Fruit fly (Drosophila melanogaster) whole organism, prepupa: Measurements from ENCODE around the gene Hr38.

Experiments used
- CG16779 ChIP-seq: fragments of 200-800 bp; sonication (Bioruptor generic); optimal IDR thresholded peaks from 3 replicates; lab custom pipeline; 2017; ENCODE audit warnings: missing biosample characterization, mild to moderate bottlenecking, missing genetic modification characterization
- CG32006 ChIP-seq: fragments of 200-800 bp; sonication (Bioruptor generic); optimal IDR thresholded peaks from 3 replicates; lab custom pipeline; 2017; ENCODE audit warnings: missing biosample characterization, mild to moderate bottlenecking, missing genetic modification characterization
- CG6163 ChIP-seq: fragments of 200-800 bp; sonication (Bioruptor generic); IDR thresholded peaks from 3 replicates; pipeline ENCODE4 v1.3.6; 2022; ENCODE audit warnings: missing biosample characterization, missing genetic modification characterization
- CG6854 ChIP-seq: fragments of 200-800 bp; sonication (Bioruptor generic); optimal IDR thresholded peaks from 2 replicates; lab custom pipeline; 2017; ENCODE audit warnings: missing biosample characterization, mild to moderate bottlenecking, missing genetic modification characterization
- Gug ChIP-seq: fragments of 200-800 bp; sonication (Bioruptor generic); IDR thresholded peaks from 2 replicates; pipeline ENCODE4 v1.3.6; 2022; ENCODE audit warnings: missing biosample characterization, missing genetic modification characterization
- Met ChIP-seq: fragments of 200-800 bp; sonication (Bioruptor generic); optimal IDR thresholded peaks from 3 replicates; lab custom pipeline; 2016; ENCODE audit warnings: missing biosample characterization, missing genetic modification characterization
- svp ChIP-seq: fragments of 200-800 bp; sonication (Bioruptor generic); peaks from one replicate; lab custom pipeline; 2016; ENCODE audit warnings: missing biosample characterization, missing genetic modification characterization
- vri ChIP-seq: fragments of 200-800 bp; sonication (Bioruptor generic); optimal IDR thresholded peaks from 3 replicates; lab custom pipeline; 2016; ENCODE audit warnings: missing biosample characterization, mild to moderate bottlenecking, missing genetic modification characterization

- TF ChIP-seq CG6854 (GFP tag; lab: Kevin White, UChicago) (no peak), CG32006 (GFP tag; lab: Kevin White, UChicago) (no peak), vri (GFP tag; lab: Kevin White, UChicago) (no peak), Gug (GFP tag; lab: Robert Waterston, UW) (no peak), CG16779 (tag; lab: Kevin White, UChicago) (no peak), svp (GFP tag; lab: Kevin White, UChicago) (peak; percentile 54), Met (no peak), CG6163 (GFP tag; lab: Robert Waterston, UW) (peak; percentile 15; the same call in 1 of the 3 replicates)
Measured at dm6 chr2L:20638413-20638812, 76.0 kb downstream of the Hr38 start.
